Fruit fly (Drosophila melanogaster) whole organism, embryonic: ENCODE data around the gene rut.

Experiments
- Aef1 ChIP-seq: fragments of 200-800 bp; sonication (Bioruptor generic); IDR thresholded peaks from 3 replicates; pipeline ENCODE4 v1.3.6; 2022; ENCODE audit warnings: missing biosample characterization, missing genetic modification characterization
- Bgb ChIP-seq: fragments of 200-800 bp; sonication (Bioruptor generic); IDR thresholded peaks from 2 replicates; pipeline ENCODE4 v1.3.6; 2022; ENCODE audit warnings: missing biosample characterization, missing genetic modification characterization; ENCODE audit not compliant: partially characterized antibody
- CG12155 ChIP-seq: fragments of 200-800 bp; sonication (Bioruptor generic); optimal IDR thresholded peaks from 3 replicates; lab custom pipeline; 2016; ENCODE audit warnings: missing biosample characterization, missing genetic modification characterization
- CG12219 ChIP-seq: fragments of 200-800 bp; sonication (Bioruptor generic); optimal IDR thresholded peaks from 3 replicates; lab custom pipeline; 2018; ENCODE audit warnings: missing biosample characterization, mild to moderate bottlenecking, missing genetic modification characterization
- CG13296 ChIP-seq: fragments of 200-800 bp; sonication (Bioruptor generic); optimal IDR thresholded peaks from 3 replicates; lab custom pipeline; 2018; ENCODE audit warnings: missing biosample characterization, mild to moderate bottlenecking, missing genetic modification characterization
- CG13624 ChIP-seq: fragments of 200-800 bp; sonication (Bioruptor generic); optimal IDR thresholded peaks from 2 replicates; lab custom pipeline; 2016; ENCODE audit warnings: missing biosample characterization, missing genetic modification characterization
- CG15073 ChIP-seq: fragments of 200-800 bp; sonication (Bioruptor generic); optimal IDR thresholded peaks from 2 replicates; lab custom pipeline; 2016; ENCODE audit warnings: missing biosample characterization, missing genetic modification characterization
- CG1602 ChIP-seq: fragments of 200-800 bp; sonication (Bioruptor generic); optimal IDR thresholded peaks from 3 replicates; lab custom pipeline; 2016; ENCODE audit warnings: missing biosample characterization, missing genetic modification characterization
- CG1647 ChIP-seq: fragments of 200-800 bp; sonication (Bioruptor generic); optimal IDR thresholded peaks from 3 replicates; lab custom pipeline; 2016; ENCODE audit warnings: missing biosample characterization, missing genetic modification characterization
- CG17568 ChIP-seq: fragments of 200-800 bp; sonication (Bioruptor generic); optimal IDR thresholded peaks from 2 replicates; lab custom pipeline; 2018; ENCODE audit warnings: missing biosample characterization, mild to moderate bottlenecking, missing genetic modification characterization, moderate library complexity
- CG2129 ChIP-seq: fragments of 200-800 bp; sonication (Bioruptor generic); IDR thresholded peaks from 2 replicates; pipeline ENCODE4 v1.3.6; 2022; ENCODE audit warnings: missing biosample characterization, missing genetic modification characterization; ENCODE audit not compliant: partially characterized antibody
- CG3726 ChIP-seq: fragments of 200-800 bp; sonication (Bioruptor generic); IDR thresholded peaks from 3 replicates; pipeline ENCODE4, ENCODE4 v1.3.6; 2022; ENCODE audit warnings: missing biosample characterization, missing genetic modification characterization
- CG4404 ChIP-seq: fragments of 200-800 bp; sonication (Bioruptor generic); IDR thresholded peaks from 2 replicates; pipeline ENCODE4 v1.3.6; 2022; ENCODE audit warnings: missing biosample characterization, missing genetic modification characterization
- CG7745 ChIP-seq: fragments of 200-800 bp; sonication (Bioruptor generic); optimal IDR thresholded peaks from 2 replicates; lab custom pipeline; 2018; ENCODE audit warnings: missing biosample characterization, mild to moderate bottlenecking, missing genetic modification characterization, moderate library complexity
- CG8359 ChIP-seq: fragments of 200-800 bp; sonication (Bioruptor generic); optimal IDR thresholded peaks from 2 replicates; lab custom pipeline; 2017; ENCODE audit warnings: missing biosample characterization, mild to moderate bottlenecking, missing genetic modification characterization, borderline replicate concordance
- Camta ChIP-seq: fragments of 200-800 bp; sonication (Bioruptor generic); optimal IDR thresholded peaks from 2 replicates; lab custom pipeline; 2016; ENCODE audit warnings: missing biosample characterization, missing genetic modification characterization
- Dad ChIP-seq: fragments of 200-800 bp; sonication (Bioruptor generic); optimal IDR thresholded peaks from 3 replicates; lab custom pipeline; 2016; ENCODE audit warnings: missing biosample characterization, missing genetic modification characterization
- Dip3 ChIP-seq: fragments of 200-800 bp; sonication (Bioruptor generic); optimal IDR thresholded peaks from 3 replicates; lab custom pipeline; 2016; ENCODE audit warnings: missing biosample characterization, missing genetic modification characterization
- Drgx ChIP-seq: fragments of 200-800 bp; sonication (Bioruptor generic); IDR thresholded peaks from 2 replicates; pipeline ENCODE4 v1.3.6; 2022; ENCODE audit warnings: missing biosample characterization, missing genetic modification characterization
- H2.0 ChIP-seq: fragments of 200-800 bp; sonication (Bioruptor generic); IDR thresholded peaks from 2 replicates; pipeline ENCODE4 v1.3.6; 2022; ENCODE audit warnings: missing biosample characterization, missing genetic modification characterization
- Hr3 ChIP-seq: fragments of 200-800 bp; sonication (Bioruptor generic); optimal IDR thresholded peaks from 3 replicates; lab custom pipeline; 2016; ENCODE audit warnings: missing biosample characterization, missing genetic modification characterization
- Mad ChIP-seq: fragments of 200-800 bp; sonication (Bioruptor generic); optimal IDR thresholded peaks from 2 replicates; lab custom pipeline; 2016; ENCODE audit warnings: missing biosample characterization, missing genetic modification characterization
- Med ChIP-seq: fragments of 200-800 bp; sonication (Bioruptor generic); peaks from one replicate; lab custom pipeline; 2016; ENCODE audit warnings: missing biosample characterization, missing genetic modification characterization, mild to moderate bottlenecking, inconsistent platforms, moderate library complexity
- NC2α ChIP-seq: fragments of 200-800 bp; sonication (Bioruptor generic); optimal IDR thresholded peaks from 2 replicates; lab custom pipeline; 2016; ENCODE audit warnings: missing biosample characterization, missing genetic modification characterization
- Nf-YB ChIP-seq: fragments of 200-800 bp; sonication (Bioruptor generic); optimal IDR thresholded peaks from 3 replicates; lab custom pipeline; 2019; ENCODE audit warnings: missing biosample characterization, mild to moderate bottlenecking, missing genetic modification characterization, moderate library complexity
- Trl ChIP-seq, 3 experiments: fragments of >200 bp in 2 of 3; fragments of 200-800 bp in 1 of 3; sonication (Bioruptor generic) in 1 of 3; optimal IDR thresholded peaks; 2 replicates in 1 of 3; 3 replicates in 2 of 3; lab custom pipeline; 2016 to 2017; ENCODE audit warnings: missing biosample characterization in 1 of 3, missing genetic modification characterization in 1 of 3
- aop ChIP-seq: fragments of 200-800 bp; sonication (Bioruptor generic); IDR thresholded peaks from 2 replicates; pipeline ENCODE4 v1.3.6; 2022; ENCODE audit warnings: missing biosample characterization, missing genetic modification characterization
- chif ChIP-seq, 2 experiments: fragments of 200-800 bp; sonication (Bioruptor generic); optimal IDR thresholded peaks; 3 replicates each; lab custom pipeline; 2016; ENCODE audit warnings: missing biosample characterization in 2 of 2, missing genetic modification characterization in 2 of 2
- cwo ChIP-seq: fragments of 200-800 bp; sonication (Bioruptor generic); optimal IDR thresholded peaks from 3 replicates; lab custom pipeline; 2017; ENCODE audit warnings: missing biosample characterization, missing genetic modification characterization, mild to moderate bottlenecking, moderate library complexity, missing genetic modification reagents
- eve ChIP-seq, 2 experiments: fragments of >200 bp; optimal IDR thresholded peaks; 2 replicates each; lab custom pipeline; 2017; ENCODE audit warnings: missing biosample characterization in 2 of 2, missing genetic modification characterization in 2 of 2
- ftz-f1 ChIP-seq: fragments of 200-800 bp; sonication (Bioruptor generic); optimal IDR thresholded peaks from 2 replicates; lab custom pipeline; 2016; ENCODE audit warnings: missing biosample characterization, missing genetic modification characterization
- gcm2 ChIP-seq: fragments of 200-800 bp; sonication (Bioruptor generic); optimal IDR thresholded peaks from 2 replicates; lab custom pipeline; 2016; ENCODE audit warnings: missing biosample characterization, missing genetic modification characterization
- gt ChIP-seq: fragments of 200-800 bp; sonication (Bioruptor generic); IDR thresholded peaks from 2 replicates; pipeline ENCODE4 v1.3.6; 2022; ENCODE audit warnings: missing biosample characterization, missing genetic modification characterization
- hbn ChIP-seq: fragments of 200-800 bp; sonication (Bioruptor generic); IDR thresholded peaks from 2 replicates; pipeline ENCODE4 v1.3.6; 2022; ENCODE audit warnings: missing biosample characterization, missing genetic modification characterization; ENCODE audit not compliant: partially characterized antibody
- jumu ChIP-seq: fragments of 200-800 bp; sonication (Bioruptor generic); optimal IDR thresholded peaks from 3 replicates; lab custom pipeline; 2016; ENCODE audit warnings: missing biosample characterization, missing genetic modification characterization
- kah ChIP-seq: fragments of 200-800 bp; sonication (Bioruptor generic); optimal IDR thresholded peaks from 2 replicates; lab custom pipeline; 2018; ENCODE audit warnings: missing biosample characterization, mild to moderate bottlenecking, missing genetic modification characterization
- lola ChIP-seq, 3 experiments: fragments of >200 bp in 2 of 3; fragments of 200-800 bp in 1 of 3; sonication (Bioruptor generic) in 1 of 3; optimal IDR thresholded peaks; 2 replicates each; lab custom pipeline; 2017 to 2019; ENCODE audit warnings: missing biosample characterization in 3 of 3, missing genetic modification characterization in 3 of 3, mild to moderate bottlenecking in 1 of 3, moderate library complexity in 1 of 3
- onecut ChIP-seq: fragments of 200-800 bp; sonication (Bioruptor generic); IDR thresholded peaks from 2 replicates; pipeline ENCODE4 v1.3.6; 2022; ENCODE audit warnings: missing biosample characterization, missing genetic modification characterization
- prd ChIP-seq, 3 experiments: fragments of >200 bp in 2 of 3; fragments of 200-800 bp in 1 of 3; sonication (Bioruptor generic) in 1 of 3; optimal IDR thresholded peaks in 2 of 3; IDR thresholded peaks in 1 of 3; 2 replicates in 2 of 3; 3 replicates in 1 of 3; pipeline versions ENCODE4 v1.3.6 to Lab custom; 2017 to 2022; ENCODE audit warnings: missing biosample characterization in 1 of 3, missing genetic modification characterization in 1 of 3
- psq ChIP-seq: fragments of 200-800 bp; sonication (Bioruptor generic); optimal IDR thresholded peaks from 2 replicates; lab custom pipeline; 2017; ENCODE audit warnings: missing biosample characterization, missing genetic modification characterization
- rib ChIP-seq: fragments of 200-800 bp; sonication (Bioruptor generic); IDR thresholded peaks from 2 replicates; pipeline ENCODE4 v1.3.6; 2022; ENCODE audit warnings: missing biosample characterization, missing genetic modification characterization
- ro ChIP-seq: fragments of 200-800 bp; sonication (Bioruptor generic); IDR thresholded peaks from 2 replicates; pipeline ENCODE4 v1.3.6; 2022; ENCODE audit warnings: missing biosample characterization, missing genetic modification characterization
- scrt ChIP-seq: fragments of 200-800 bp; sonication (Bioruptor generic); optimal IDR thresholded peaks from 2 replicates; lab custom pipeline; 2018; ENCODE audit warnings: missing biosample characterization, mild to moderate bottlenecking, missing genetic modification characterization, moderate library complexity
- seq ChIP-seq: fragments of 200-800 bp; sonication (Bioruptor generic); IDR thresholded peaks from 2 replicates; pipeline ENCODE4 v1.3.6; 2022; ENCODE audit warnings: missing biosample characterization, missing genetic modification characterization
- sna ChIP-seq: fragments of 200-800 bp; sonication (Bioruptor generic); IDR thresholded peaks from 2 replicates; pipeline ENCODE4 v1.3.6; 2022; ENCODE audit warnings: missing biosample characterization, missing genetic modification characterization; ENCODE audit not compliant: partially characterized antibody
- sr ChIP-seq: fragments of 200-800 bp; sonication (Bioruptor generic); IDR thresholded peaks from 3 replicates; pipeline ENCODE4 v1.3.6; 2022; ENCODE audit warnings: missing biosample characterization, missing genetic modification characterization
- tap ChIP-seq: fragments of 200-800 bp; optimal IDR thresholded peaks from 3 replicates; lab custom pipeline; 2019; ENCODE audit warnings: missing biosample characterization, mild to moderate bottlenecking, missing genetic modification characterization, moderate library complexity
- trh ChIP-seq: fragments of 200-800 bp; sonication (Bioruptor generic); optimal IDR thresholded peaks from 2 replicates; lab custom pipeline; 2016; ENCODE audit warnings: missing biosample characterization, missing genetic modification characterization
- zen ChIP-seq: fragments of 200-800 bp; sonication (Bioruptor generic); optimal IDR thresholded peaks from 3 replicates; lab custom pipeline; 2018; ENCODE audit warnings: missing biosample characterization, mild to moderate bottlenecking, missing genetic modification characterization, moderate library complexity

The rut gene

DNA sequence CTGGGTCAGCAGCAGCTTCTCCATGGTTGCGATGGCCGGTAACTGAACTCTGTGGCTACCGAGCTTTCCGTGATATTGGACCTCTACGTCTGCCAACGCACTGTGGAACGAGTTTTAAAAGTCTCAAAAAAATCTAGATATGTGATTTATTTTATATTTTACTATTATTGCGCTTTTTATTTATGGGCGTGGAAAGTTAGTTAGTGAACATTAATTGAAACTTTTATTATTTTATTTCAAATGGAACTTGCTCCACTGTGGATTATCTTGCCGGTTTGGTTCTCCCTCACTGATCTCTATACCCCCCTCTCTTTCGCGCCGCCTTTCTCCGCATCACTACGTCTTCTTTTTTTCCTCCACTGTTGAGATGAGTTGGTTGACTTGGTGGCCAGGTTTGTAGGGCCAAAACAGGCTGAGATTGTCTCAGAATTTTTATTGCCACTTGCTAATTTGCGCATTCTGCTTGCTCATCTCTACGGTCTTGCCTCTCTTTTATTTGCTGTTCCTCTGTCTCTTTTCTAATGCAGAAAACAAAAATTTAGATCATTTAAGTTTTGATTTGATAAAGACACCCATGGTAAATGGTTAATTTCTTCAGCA, 23.0 kb upstream of the rut start, which contains the start of gene CG9522 (continued):
- TF ChIP-seq CG4404 (GFP tag; lab: Robert Waterston, UW) = peak; percentile 49
- TF ChIP-seq psq (GFP tag; lab: Kevin White, UChicago) = no peak
- TF ChIP-seq CG1647 = peak; percentile 27
- peak; percentile 51 for TF ChIP-seq CG1602
- TF ChIP-seq CG3726 (GFP tag; lab: Robert Waterston, UW) = no peak
- no peak for TF ChIP-seq Trl (optimal IDR thresholded peaks at IDR 0.05; lab: Kevin White, UChicago)
- TF ChIP-seq Trl (GFP tag; optimal IDR thresholded peaks at IDR 0.05; lab: Kevin White, UChicago) = peak; percentile 50
- TF ChIP-seq eve (GFP tag; optimal IDR thresholded peaks at IDR 0.05; lab: Kevin White, UChicago) = peak in 1 of 2 experiments; percentile 72
- TF ChIP-seq CG13624 (GFP tag; lab: Kevin White, UChicago) = peak; percentile 7
- TF ChIP-seq Dip3 (GFP tag; lab: Kevin White, UChicago) = peak; percentile 51
- TF ChIP-seq CG2129 (GFP tag; lab: Robert Waterston, UW) = no peak
- 0 out of 2 replicates have a peak, but pooled peaks have one; percentile 33 for TF ChIP-seq ro (GFP tag; lab: Robert Waterston, UW)
- TF ChIP-seq chif (GFP tag; optimal IDR thresholded peaks at IDR 0.05; lab: Kevin White, UChicago) = peak; percentile 27 to 58
- TF ChIP-seq CG13296 (GFP tag; lab: Kevin White, UChicago) = peak; percentile 63
- TF ChIP-seq scrt (GFP tag; lab: Kevin White, UChicago) = peak; percentile 45
- TF ChIP-seq gt (GFP tag; lab: Robert Waterston, UW) = no peak
- TF ChIP-seq CG8359 (GFP tag; lab: Kevin White, UChicago) = no peak
- TF ChIP-seq sr (GFP tag; lab: Robert Waterston, UW) = no peak
- peak; percentile 89 for TF ChIP-seq Med (GFP tag; lab: Kevin White, UChicago)
- TF ChIP-seq Aef1 (GFP tag; lab: Robert Waterston, UW) = peak; percentile 66
- TF ChIP-seq Hr3 (GFP tag; lab: Kevin White, UChicago) = peak; percentile 45
- TF ChIP-seq Dad = peak; percentile 37
- peak; percentile 37 for TF ChIP-seq Camta
- peak; percentile 53; the same call in 1 of the 2 replicates for TF ChIP-seq seq (GFP tag; lab: Robert Waterston, UW)
- peak; percentile 42 for TF ChIP-seq cwo (GFP tag; lab: Kevin White, UChicago)
- TF ChIP-seq prd (optimal IDR thresholded peaks at IDR 0.05; lab: Kevin White, UChicago) = no peak
- TF ChIP-seq prd (GFP tag; IDR thresholded peaks at IDR 0.05; lab: Robert Waterston, UW) = peak; percentile 74
- no peak for TF ChIP-seq CG7745 (tag; lab: Kevin White, UChicago)
- TF ChIP-seq sna (GFP tag; lab: Robert Waterston, UW) = no peak
- TF ChIP-seq onecut (GFP tag; lab: Robert Waterston, UW) = peak; percentile 63
- no peak for TF ChIP-seq Bgb
- TF ChIP-seq NC2α = no peak
- no peak for TF ChIP-seq CG15073 (GFP tag; lab: Kevin White, UChicago)
- no peak for TF ChIP-seq trh (GFP tag; lab: Kevin White, UChicago)
- no peak for TF ChIP-seq ftz-f1 (GFP tag; lab: Kevin White, UChicago)
- TF ChIP-seq CG17568 = peak; percentile 42
- peak; percentile 41 for TF ChIP-seq jumu (GFP tag; lab: Kevin White, UChicago)
- peak; percentile 70 for TF ChIP-seq CG12219 (GFP tag; lab: Kevin White, UChicago)
- TF ChIP-seq hbn (GFP tag; lab: Robert Waterston, UW) = no peak
- 0 out of 2 replicates have a peak, but pooled peaks have one; percentile 35 for TF ChIP-seq aop (GFP tag; lab: Robert Waterston, UW)
- peak; percentile 73 for TF ChIP-seq tap
- TF ChIP-seq gcm2 (GFP tag; lab: Kevin White, UChicago) = no peak
- TF ChIP-seq lola (GFP tag; optimal IDR thresholded peaks at IDR 0.05; lab: Kevin White, UChicago) = peak in 1 of 3 experiments; percentile 71
- 0 out of 2 replicates have a peak, but pooled peaks have one; percentile 17 for TF ChIP-seq rib (GFP tag; lab: Robert Waterston, UW)
- TF ChIP-seq Drgx (GFP tag; lab: Robert Waterston, UW) = peak; percentile 82
- TF ChIP-seq Mad (GFP tag; lab: Kevin White, UChicago) = peak; percentile 47
- peak; percentile 10 for TF ChIP-seq kah (GFP tag; lab: Kevin White, UChicago)
- TF ChIP-seq Nf-YB = peak; percentile 51
- TF ChIP-seq H2.0 (GFP tag; lab: Robert Waterston, UW) = peak; percentile 63
- TF ChIP-seq CG12155 (GFP tag; lab: Kevin White, UChicago) = peak; percentile 59
- peak; percentile 49 for TF ChIP-seq zen (tag; lab: Kevin White, UChicago)
